Worm (Caenorhabditis elegans): ENCODE measurements around the gene Y15E3A.5.

DNA sequence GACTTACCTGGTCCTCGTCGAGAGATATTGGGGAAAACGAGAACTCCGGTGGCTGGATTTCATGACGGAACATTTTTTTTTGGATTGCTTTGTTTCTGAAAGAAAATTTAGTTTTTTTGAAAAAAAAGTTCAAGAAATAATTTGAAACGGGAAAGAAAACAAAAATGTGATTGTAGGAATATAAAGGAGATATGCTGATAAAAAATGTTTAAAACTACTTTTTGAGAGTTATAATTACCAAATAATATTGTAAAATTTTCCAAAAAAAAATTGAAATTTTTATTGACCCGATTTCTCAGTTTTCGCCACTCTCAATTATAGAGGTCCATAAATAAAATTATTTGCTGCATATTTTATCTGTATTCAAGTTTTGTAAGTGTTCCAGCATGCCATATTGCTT, 23.2 kb upstream of the Y15E3A.5 start, which contains the start of gene glb-28:
- TF ChIP-seq B0310.2 (tag; optimal IDR thresholded peaks at IDR 0.05) (no peak), ama-1 (optimal IDR thresholded peaks at IDR 0.05) (no peak), tbx-11 (GFP tag; IDR thresholded peaks at IDR 0.05) (no peak), aly-1 (tag; optimal IDR thresholded peaks at IDR 0.05) (no peak), hnd-1 (tag; optimal IDR thresholded peaks at IDR 0.05) (no peak), ceh-13 (GFP tag; optimal IDR thresholded peaks at IDR 0.05) (no peak), sea-1 (GFP tag; conservative IDR thresholded peaks at IDR 0.05) (no peak), tbx-37 (GFP tag; conservative IDR thresholded peaks at IDR 0.05) (no peak), flt-1 (GFP tag; IDR thresholded peaks at IDR 0.05) (no peak), hmg-4 (GFP tag; optimal IDR thresholded peaks at IDR 0.05) (no peak)
